Worm (Caenorhabditis elegans): ENCODE results near the gene nrps-1.
A peak's percentile ranks its signal among the peaks of the same experiment; 100 is the strongest.

nrps-1 gene

ce11 chrIII:11567837-11568236 lies 33.4 kb downstream of the nrps-1 start, which contains the start of gene psme-3:
psme-3 (plus strand) TSS chrIII:11568137.
- TF ChIP-seq ceh-39 (tag; optimal IDR thresholded peaks at IDR 0.05) = no peak

ce11 chrIII:11573921-11574320 lies 39.4 kb downstream of the nrps-1 start, which contains the start of gene Y66D12A.8:
Y66D12A.8 (plus strand) TSS chrIII:11574221.
- TF ChIP-seq elt-3 (tag; optimal IDR thresholded peaks at IDR 0.05) = no peak
- TF ChIP-seq unc-120 (tag; optimal IDR thresholded peaks at IDR 0.05; ENCODE audit: poor library complexity, severe bottlenecking) = no peak
- TF ChIP-seq elt-1 (tag; optimal IDR thresholded peaks at IDR 0.05; ENCODE audit: borderline replicate concordance, insufficient read depth) = no peak
- no peak for TF ChIP-seq ceh-43 (GFP tag; optimal IDR thresholded peaks at IDR 0.05)
- no peak for TF ChIP-seq snpc-4 (tag; optimal IDR thresholded peaks at IDR 0.05)
- TF ChIP-seq M03D4.4 (tag; optimal IDR thresholded peaks at IDR 0.05) = no peak
- TF ChIP-seq lin-32 (GFP tag; optimal IDR thresholded peaks at IDR 0.05) = no peak
- TF ChIP-seq unc-39 (tag; optimal IDR thresholded peaks at IDR 0.05) = no peak
- no peak for TF ChIP-seq mep-1 (tag; optimal IDR thresholded peaks at IDR 0.05)
- no peak for TF ChIP-seq hlh-1 (tag; optimal IDR thresholded peaks at IDR 0.05)
- no peak for TF ChIP-seq blmp-1 (tag; optimal IDR thresholded peaks at IDR 0.05)
- no peak for TF ChIP-seq nhr-237 (tag; optimal IDR thresholded peaks at IDR 0.05)
- TF ChIP-seq sem-2 (GFP tag; optimal IDR thresholded peaks at IDR 0.05) = no peak
- no peak for TF ChIP-seq pha-4 (tag; optimal IDR thresholded peaks at IDR 0.05)

ce11 chrIII:11579380-11579779 lies 44.9 kb downstream of the nrps-1 start:
- TF ChIP-seq M03D4.4 (tag; optimal IDR thresholded peaks at IDR 0.05) (no peak), bed-3 (GFP tag; optimal IDR thresholded peaks at IDR 0.05) (no peak), lin-13 (tag; optimal IDR thresholded peaks at IDR 0.05) (no peak), nhr-28 (tag; optimal IDR thresholded peaks at IDR 0.05) (no peak), nhr-2 (tag; optimal IDR thresholded peaks at IDR 0.05) (no peak), hlh-1 (tag; optimal IDR thresholded peaks at IDR 0.05) (no peak), cnd-1 (tag; optimal IDR thresholded peaks at IDR 0.05) (no peak), nhr-237 (tag; optimal IDR thresholded peaks at IDR 0.05) (no peak), ces-1 (GFP tag; optimal IDR thresholded peaks at IDR 0.05) (no peak), nhr-12 (tag; optimal IDR thresholded peaks at IDR 0.05) (no peak), unc-62 (GFP tag; optimal IDR thresholded peaks at IDR 0.05) (no peak), nhr-76 (tag; optimal IDR thresholded peaks at IDR 0.05) (no peak), blmp-1 (tag; optimal IDR thresholded peaks at IDR 0.05) (no peak), ceh-43 (GFP tag; optimal IDR thresholded peaks at IDR 0.05) (no peak), unc-39 (tag; optimal IDR thresholded peaks at IDR 0.05) (no peak), elt-3 (tag; optimal IDR thresholded peaks at IDR 0.05) (no peak), sptf-1 (tag; optimal IDR thresholded peaks at IDR 0.05) (no peak)

ce11 chrIII:11580428-11580885 lies 46.0 kb downstream of the nrps-1 start, which contains the start of gene Y66D12A.7:
Y66D12A.7 (minus strand) TSS chrIII:11580478.
- TF ChIP-seq lin-13 (tag; optimal IDR thresholded peaks at IDR 0.05) (no peak), elt-3 (tag; optimal IDR thresholded peaks at IDR 0.05) (no peak), unc-120 (tag; optimal IDR thresholded peaks at IDR 0.05; ENCODE audit: poor library complexity, severe bottlenecking) (peak; percentile 13)

- TF ChIP-seq ceh-43 (GFP tag; optimal IDR thresholded peaks at IDR 0.05) = no peak
- TF ChIP-seq mab-5 (tag; optimal IDR thresholded peaks at IDR 0.05) = no peak
- TF ChIP-seq lin-13 (tag; optimal IDR thresholded peaks at IDR 0.05) = no peak
- TF ChIP-seq unc-120 (tag; optimal IDR thresholded peaks at IDR 0.05; ENCODE audit: poor library complexity, severe bottlenecking) = no peak
- TF ChIP-seq bed-3 (GFP tag; optimal IDR thresholded peaks at IDR 0.05) = no peak
- no peak for TF ChIP-seq elt-1 (tag; optimal IDR thresholded peaks at IDR 0.05; ENCODE audit: borderline replicate concordance, insufficient read depth)
- TF ChIP-seq nhr-76 (tag; optimal IDR thresholded peaks at IDR 0.05) = no peak
- no peak for TF ChIP-seq ceh-39 (tag; optimal IDR thresholded peaks at IDR 0.05)
Measured at ce11 chrIII:11581372-11581771, 46.9 kb downstream of the nrps-1 start, which contains the start of the genes Y66D12A.6 and ceh-92. Y66D12A.6 (minus strand) TSS chrIII:11581402. ceh-92 (plus strand) TSS chrIII:11581600.

ce11 chrIII:11582569-11582968 lies 48.1 kb downstream of the nrps-1 start:
- no peak for TF ChIP-seq elt-1 (tag; optimal IDR thresholded peaks at IDR 0.05; ENCODE audit: borderline replicate concordance, insufficient read depth)
- no peak for TF ChIP-seq ztf-11 (tag; optimal IDR thresholded peaks at IDR 0.05)
- no peak for TF ChIP-seq cnd-1 (tag; optimal IDR thresholded peaks at IDR 0.05)
- TF ChIP-seq flh-1 (GFP tag; optimal IDR thresholded peaks at IDR 0.05) = no peak
- no peak for TF ChIP-seq sptf-1 (tag; optimal IDR thresholded peaks at IDR 0.05)
- no peak for TF ChIP-seq nhr-12 (tag; optimal IDR thresholded peaks at IDR 0.05)
- no peak for TF ChIP-seq mls-2 (tag; optimal IDR thresholded peaks at IDR 0.05)
- no peak for TF ChIP-seq ceh-83 (GFP tag; optimal IDR thresholded peaks at IDR 0.05)
- TF ChIP-seq mep-1 (tag; optimal IDR thresholded peaks at IDR 0.05) = no peak
- TF ChIP-seq elt-3 (tag; optimal IDR thresholded peaks at IDR 0.05) = no peak
- no peak for TF ChIP-seq unc-39 (tag; optimal IDR thresholded peaks at IDR 0.05)
- no peak for TF ChIP-seq unc-120 (tag; optimal IDR thresholded peaks at IDR 0.05; ENCODE audit: poor library complexity, severe bottlenecking)
- no peak for TF ChIP-seq lin-13 (tag; optimal IDR thresholded peaks at IDR 0.05)
- no peak for TF ChIP-seq nhr-28 (tag; optimal IDR thresholded peaks at IDR 0.05)
- no peak for TF ChIP-seq nhr-237 (tag; optimal IDR thresholded peaks at IDR 0.05)
- no peak for TF ChIP-seq ceh-39 (tag; optimal IDR thresholded peaks at IDR 0.05)
- no peak for TF ChIP-seq zip-8 (tag; optimal IDR thresholded peaks at IDR 0.05)
- TF ChIP-seq unc-62 (GFP tag; optimal IDR thresholded peaks at IDR 0.05) = no peak

All from whole organism, mixed stage, embryonic.